Fruit fly (Drosophila melanogaster): ENCODE measurements around the gene sn.

The sn gene

dm6 chrX:7969188-7969829 lies 5.5 kb downstream of the sn start (continued):
- TF ChIP-seq Nf-YA (GFP tag; IDR thresholded peaks at IDR 0.05): no peak
- TF ChIP-seq CG11085 (GFP tag; IDR thresholded peaks at IDR 0.05): no peak
- TF ChIP-seq wor (GFP tag; IDR thresholded peaks at IDR 0.05): no peak
- TF ChIP-seq Lpt (GFP tag; optimal IDR thresholded peaks at IDR 0.05): no peak
- no peak for TF ChIP-seq rib (GFP tag; IDR thresholded peaks at IDR 0.05)
- no peak for TF ChIP-seq Dll (GFP tag; IDR thresholded peaks at IDR 0.05; ENCODE audit: partially characterized antibody)
- peak; percentile 19 for TF ChIP-seq Nf-YC (tag; optimal IDR thresholded peaks at IDR 0.05)
- TF ChIP-seq CG11723 (GFP tag; optimal IDR thresholded peaks at IDR 0.05): no peak
- TF ChIP-seq Sry-δ (GFP tag; optimal IDR thresholded peaks at IDR 0.05): peak; percentile 14
- TF ChIP-seq her (GFP tag; optimal IDR thresholded peaks at IDR 0.05): no peak
- TF ChIP-seq CG11504 (tag; optimal IDR thresholded peaks at IDR 0.05): peak; percentile 22
- no peak for TF ChIP-seq NfI (GFP tag; optimal IDR thresholded peaks at IDR 0.05)
- TF ChIP-seq E2f2 (GFP tag; IDR thresholded peaks at IDR 0.05): peak; percentile 64; the same call in 1 of the 2 replicates
- peak; percentile 57 for TF ChIP-seq Myb (GFP tag; optimal IDR thresholded peaks at IDR 0.05)
- no peak for TF ChIP-seq aop (GFP tag; IDR thresholded peaks at IDR 0.05)
- no peak for TF ChIP-seq ac (GFP tag; optimal IDR thresholded peaks at IDR 0.05)
- peak; percentile 40 for TF ChIP-seq CG15514 (GFP tag; optimal IDR thresholded peaks at IDR 0.05)
- no peak for TF ChIP-seq sim (GFP tag; IDR thresholded peaks at IDR 0.05)
- TF ChIP-seq CG1603 (tag; optimal IDR thresholded peaks at IDR 0.05): peak; percentile 32
- TF ChIP-seq Ptx1 (GFP tag; IDR thresholded peaks at IDR 0.05): no peak
- TF ChIP-seq Hand (GFP tag; optimal IDR thresholded peaks at IDR 0.05): no peak
- TF ChIP-seq ash1 (GFP tag; optimal IDR thresholded peaks at IDR 0.05): no peak
- no peak for TF ChIP-seq pfk (GFP tag; optimal IDR thresholded peaks at IDR 0.05)
- peak; percentile 73 for TF ChIP-seq Med (GFP tag)
- no peak for TF ChIP-seq Nf-YB (GFP tag; optimal IDR thresholded peaks at IDR 0.05)
- TF ChIP-seq Dip2 (GFP tag; IDR thresholded peaks at IDR 0.05): no peak
- no peak for TF ChIP-seq CG13296 (GFP tag; optimal IDR thresholded peaks at IDR 0.05)
- TF ChIP-seq so (GFP tag; IDR thresholded peaks at IDR 0.05): no peak
- no peak for TF ChIP-seq CG8290 (GFP tag; optimal IDR thresholded peaks at IDR 0.05)
- no peak for TF ChIP-seq CG8290 (tag; optimal IDR thresholded peaks at IDR 0.05)
- TF ChIP-seq zfh1 (GFP tag; IDR thresholded peaks at IDR 0.05): 0 out of 3 replicates have a peak, but pooled peaks have one; percentile 17
- TF ChIP-seq CoRest (tag; optimal IDR thresholded peaks at IDR 0.05): peak; percentile 36
- TF ChIP-seq CG33557 (GFP tag; optimal IDR thresholded peaks at IDR 0.05): no peak
- TF ChIP-seq CG3847 (GFP tag; IDR thresholded peaks at IDR 0.05): no peak
- TF ChIP-seq Pdp1 (GFP tag; optimal IDR thresholded peaks at IDR 0.05): peak in 1 of 2 experiments; percentile 22
- no peak for TF ChIP-seq dm (GFP tag; optimal IDR thresholded peaks at IDR 0.05)
- TF ChIP-seq CG2875 (GFP tag; optimal IDR thresholded peaks at IDR 0.05): no peak
- TF ChIP-seq Meics (GFP tag; optimal IDR thresholded peaks at IDR 0.05): no peak
- no peak for TF ChIP-seq ara (GFP tag; IDR thresholded peaks at IDR 0.05)
- TF ChIP-seq CG31388 (GFP tag; optimal IDR thresholded peaks at IDR 0.05): no peak
- TF ChIP-seq gro (GFP tag; optimal IDR thresholded peaks at IDR 0.05): no peak
- TF ChIP-seq CG4820 (GFP tag; optimal IDR thresholded peaks at IDR 0.05): no peak
- no peak for TF ChIP-seq CG15011 (GFP tag; optimal IDR thresholded peaks at IDR 0.05)
- no peak for TF ChIP-seq zf30C (GFP tag; optimal IDR thresholded peaks at IDR 0.05)
- TF ChIP-seq kni (GFP tag; optimal IDR thresholded peaks at IDR 0.05): peak; percentile 54
- TF ChIP-seq ato (GFP tag; IDR thresholded peaks at IDR 0.05; ENCODE audit: partially characterized antibody): peak; percentile 14; the same call in 1 of the 2 replicates
- TF ChIP-seq CG16813 (GFP tag; IDR thresholded peaks at IDR 0.05; ENCODE audit: partially characterized antibody): no peak
- TF ChIP-seq gsb (GFP tag; IDR thresholded peaks at IDR 0.05): no peak
- no peak for TF ChIP-seq Asciz (GFP tag; optimal IDR thresholded peaks at IDR 0.05)
- no peak for TF ChIP-seq Neu2 (GFP tag; optimal IDR thresholded peaks at IDR 0.05; ENCODE audit: borderline replicate concordance)

Data from whole organism, embryonic.